Worm (Caenorhabditis elegans) whole organism, L4 larva: ENCODE results near the gene C47A4.5.

Experiments
- F26F4.8 ChIP-seq: fragments of 200-800 bp; sonication (Bioruptor generic); conservative IDR thresholded peaks from 2 replicates; pipeline ENCODE4 v1.3.6; 2022; ENCODE audit warnings: missing genetic modification characterization, missing compliant biosample characterization
- T20F7.1 ChIP-seq: fragments of 200-800 bp; sonication (Bioruptor generic); optimal IDR thresholded peaks from 2 replicates; lab custom pipeline; 2018; ENCODE audit warnings: mild to moderate bottlenecking, missing genetic modification characterization, missing compliant biosample characterization
- Y75B8A.6 ChIP-seq: fragments of 200-800 bp; sonication (Bioruptor generic); IDR thresholded peaks from 2 replicates; pipeline ENCODE4 v1.3.6; 2022; ENCODE audit warnings: missing genetic modification reagents, missing genetic modification characterization, missing compliant biosample characterization
- ZK546.5 ChIP-seq, 2 experiments: sonication (generic microtip); optimal IDR thresholded peaks; 2 replicates each; lab custom pipeline; 2017; ENCODE audit warnings: missing biosample characterization in 2 of 2, missing genetic modification characterization in 2 of 2
- aha-1 ChIP-seq: fragments of 150-350 bp; peaks from one replicate; lab custom pipeline; 2014; ENCODE audit warnings: missing biosample characterization, missing genetic modification characterization
- aly-2 ChIP-seq: sonication (generic microtip); optimal IDR thresholded peaks from 2 replicates; lab custom pipeline; 2018; ENCODE audit warnings: missing biosample characterization, missing genetic modification characterization
- ama-1 ChIP-seq: fragments of 150-350 bp; optimal IDR thresholded peaks from 2 replicates; lab custom pipeline; 2014; ENCODE audit warnings: inconsistent platforms, mixed read lengths
- ceh-28 ChIP-seq: fragments of 150-350 bp; optimal IDR thresholded peaks from 2 replicates; lab custom pipeline; 2014; ENCODE audit warnings: missing biosample characterization, missing genetic modification reagents, missing genetic modification characterization
- ceh-44 ChIP-seq: fragments of 200-800 bp; sonication (Bioruptor generic); IDR thresholded peaks from 2 replicates; pipeline ENCODE4 v1.3.6; 2022; ENCODE audit warnings: missing genetic modification reagents, missing genetic modification characterization, missing compliant biosample characterization
- ctbp-1 ChIP-seq: fragments of 200-800 bp; sonication (Bioruptor generic); IDR thresholded peaks from 2 replicates; pipeline ENCODE4 v1.3.6; 2022; ENCODE audit warnings: missing genetic modification reagents, missing genetic modification characterization, missing compliant biosample characterization
- daf-12 ChIP-seq: fragments of 150-350 bp; optimal IDR thresholded peaks from 2 replicates; lab custom pipeline; 2014; ENCODE audit warnings: missing biosample characterization, missing genetic modification reagents, missing genetic modification characterization
- daf-8 ChIP-seq: fragments of 200-800 bp; sonication (Bioruptor generic); IDR thresholded peaks from 2 replicates; pipeline ENCODE4 v1.3.6; 2022; ENCODE audit warnings: missing genetic modification characterization, missing compliant biosample characterization
- dmd-8 ChIP-seq: fragments of 200-800 bp; sonication (Bioruptor generic); IDR thresholded peaks from 2 replicates; pipeline ENCODE4 v1.3.6; 2022; ENCODE audit warnings: missing genetic modification characterization, missing compliant biosample characterization
- dmd-9 ChIP-seq: fragments of 200-800 bp; sonication (Bioruptor generic); IDR thresholded peaks from 2 replicates; pipeline ENCODE4 v1.3.6; 2022; ENCODE audit warnings: missing genetic modification reagents, missing genetic modification characterization, missing compliant biosample characterization
- dpl-1 ChIP-seq: fragments of 150-350 bp; optimal IDR thresholded peaks from 2 replicates; lab custom pipeline; 2014; ENCODE audit warnings: missing biosample characterization, missing genetic modification reagents, missing genetic modification characterization
- egl-43 ChIP-seq: fragments of 200-800 bp; sonication (Bioruptor generic); IDR thresholded peaks from 2 replicates; pipeline ENCODE4 v1.3.6; 2022; ENCODE audit warnings: missing genetic modification reagents, missing genetic modification characterization, missing compliant biosample characterization
- fkh-10 ChIP-seq: fragments of 150-350 bp; optimal IDR thresholded peaks from 2 replicates; lab custom pipeline; 2014; ENCODE audit warnings: missing biosample characterization, missing genetic modification reagents, missing genetic modification characterization
- gei-8 ChIP-seq: fragments of 200-800 bp; sonication (Bioruptor generic); optimal IDR thresholded peaks from 2 replicates; lab custom pipeline; 2018; ENCODE audit warnings: mild to moderate bottlenecking, missing genetic modification characterization, missing compliant biosample characterization
- hif-1 ChIP-seq, 2 experiments: sonication (generic microtip); optimal IDR thresholded peaks; 2 replicates each; lab custom pipeline; 2016 to 2017; ENCODE audit warnings: missing compliant biosample characterization in 2 of 2, missing genetic modification characterization in 2 of 2, missing genetic modification reagents in 2 of 2, missing genotype in 2 of 2, mild to moderate bottlenecking in 1 of 2
- lin-15B ChIP-seq: fragments of 150-350 bp; sonication (generic microtip); optimal IDR thresholded peaks from 3 replicates; lab custom pipeline; 2014; ENCODE audit warnings: missing biosample characterization, missing genetic modification characterization
- lin-38 ChIP-seq: fragments of 200-800 bp; sonication (Bioruptor generic); IDR thresholded peaks from 2 replicates; pipeline ENCODE4 v1.3.6; 2022; ENCODE audit warnings: missing genetic modification reagents, missing genetic modification characterization, missing compliant biosample characterization
- lin-39 ChIP-seq: fragments of 150-350 bp; optimal IDR thresholded peaks from 2 replicates; lab custom pipeline; 2014; ENCODE audit warnings: missing biosample characterization, missing genetic modification reagents, missing genetic modification characterization
- lsy-2 ChIP-seq, 2 experiments: fragments of 150-350 bp in 1 of 2; sonication (generic microtip) in 1 of 2; optimal IDR thresholded peaks; 2 replicates each; lab custom pipeline; 2014 to 2017; ENCODE audit warnings: missing biosample characterization in 2 of 2, missing genetic modification characterization in 2 of 2
- mdl-1 ChIP-seq, 2 experiments: fragments of 150-350 bp in 1 of 2; sonication (generic microtip) in 1 of 2; optimal IDR thresholded peaks; 2 replicates each; lab custom pipeline; 2014 to 2017; ENCODE audit warnings: missing biosample characterization in 2 of 2, missing genetic modification characterization in 2 of 2
- mdt-29 ChIP-seq: fragments of 200-800 bp; sonication (Bioruptor generic); IDR thresholded peaks from 2 replicates; pipeline ENCODE4 v1.3.6; 2022; ENCODE audit warnings: missing genetic modification reagents, missing genetic modification characterization, missing compliant biosample characterization
- mep-1 ChIP-seq: fragments of 150-350 bp; sonication (generic microtip); optimal IDR thresholded peaks from 3 replicates; lab custom pipeline; 2014; ENCODE audit warnings: missing biosample characterization, missing genetic modification characterization
- mxl-2 ChIP-seq: fragments of 200-800 bp; sonication (Bioruptor generic); conservative IDR thresholded peaks from 2 replicates; pipeline ENCODE4 v1.3.6; 2022; ENCODE audit warnings: missing genetic modification reagents, missing genetic modification characterization, missing compliant biosample characterization
- nhr-11 ChIP-seq: fragments of 150-350 bp; optimal IDR thresholded peaks from 2 replicates; lab custom pipeline; 2014; ENCODE audit warnings: missing biosample characterization, missing genetic modification characterization
- nhr-111 ChIP-seq: fragments of 200-800 bp; sonication (Bioruptor generic); optimal IDR thresholded peaks from 2 replicates; lab custom pipeline; 2018; ENCODE audit warnings: mild to moderate bottlenecking, missing genetic modification characterization, missing compliant biosample characterization
- nhr-48 ChIP-seq: sonication (generic microtip); optimal IDR thresholded peaks from 2 replicates; lab custom pipeline; 2016; ENCODE audit warnings: mild to moderate bottlenecking, missing genetic modification characterization, missing compliant biosample characterization
- nhr-77 ChIP-seq: fragments of 150-350 bp; optimal IDR thresholded peaks from 2 replicates; lab custom pipeline; 2014; ENCODE audit warnings: missing biosample characterization, missing genetic modification characterization
- php-3 ChIP-seq: fragments of 200-800 bp; sonication (Bioruptor generic); IDR thresholded peaks from 2 replicates; pipeline ENCODE4 v1.3.6; 2022; ENCODE audit warnings: missing genetic modification reagents, missing genetic modification characterization, missing compliant biosample characterization
- saeg-2 ChIP-seq: fragments of 200-800 bp; sonication (Bioruptor generic); IDR thresholded peaks from 2 replicates; pipeline ENCODE4 v1.3.6; 2022; ENCODE audit warnings: missing genetic modification reagents, missing genetic modification characterization, missing compliant biosample characterization
- sdz-12 ChIP-seq: fragments of 200-800 bp; sonication (Bioruptor generic); optimal IDR thresholded peaks from 2 replicates; lab custom pipeline; 2018; ENCODE audit warnings: mild to moderate bottlenecking, missing genetic modification characterization, missing compliant biosample characterization
- set-16 ChIP-seq: fragments of 200-800 bp; sonication (Bioruptor generic); IDR thresholded peaks from 2 replicates; pipeline ENCODE4 v1.3.6; 2022; ENCODE audit warnings: missing genetic modification reagents, missing genetic modification characterization, missing compliant biosample characterization
- skn-1 ChIP-seq: fragments of 150-350 bp; optimal IDR thresholded peaks from 2 replicates; lab custom pipeline; 2014; ENCODE audit warnings: missing biosample characterization, missing genetic modification characterization
- snpc-1.2 ChIP-seq: fragments of 200-800 bp; sonication (Bioruptor generic); IDR thresholded peaks from 2 replicates; pipeline ENCODE4 v1.3.6; 2022; ENCODE audit warnings: missing genetic modification reagents, missing genetic modification characterization, missing compliant biosample characterization
- spr-3 ChIP-seq: fragments of 200-800 bp; sonication (Bioruptor generic); optimal IDR thresholded peaks from 2 replicates; lab custom pipeline; 2018; ENCODE audit warnings: mild to moderate bottlenecking, missing genetic modification characterization, missing compliant biosample characterization
- unc-130 ChIP-seq: sonication (generic microtip); optimal IDR thresholded peaks from 2 replicates; lab custom pipeline; 2016; ENCODE audit warnings: missing genetic modification reagents, missing genetic modification characterization, missing compliant biosample characterization
- unc-62 ChIP-seq, 3 experiments: fragments of 150-350 bp in 1 of 3; sonication (generic microtip); optimal IDR thresholded peaks in 2 of 3; peaks in 1 of 3; 1 replicate in 1 of 3; 2 replicates in 2 of 3; lab custom pipeline; 2014 to 2017; ENCODE audit warnings: missing biosample characterization in 3 of 3, missing genetic modification characterization in 3 of 3, missing genetic modification reagents in 3 of 3, missing genotype in 1 of 3
- zag-1 ChIP-seq: fragments of 150-350 bp; optimal IDR thresholded peaks from 2 replicates; lab custom pipeline; 2014; ENCODE audit warnings: missing biosample characterization, missing genetic modification characterization
- zip-11 ChIP-seq: fragments of 200-800 bp; sonication (Bioruptor generic); IDR thresholded peaks from 2 replicates; pipeline ENCODE4 v1.3.6; 2022; ENCODE audit warnings: missing genetic modification characterization, missing compliant biosample characterization

The C47A4.5 gene

ce11 chrIV:13788652-13789051, 43.1 kb downstream of the C47A4.5 start, which contains the start of the genes sas-6 and Y45F10D.7 (continued):
- TF ChIP-seq Y75B8A.6 (GFP tag; lab: Robert Waterston, UW) (no peak), unc-130 (peak; percentile 44), mdt-29 (GFP tag; lab: Robert Waterston, UW) (no peak), spr-3 (GFP tag; lab: Kevin White, UChicago) (no peak), T20F7.1 (peak; percentile 44), unc-62 (GFP tag; optimal IDR thresholded peaks at IDR 0.05 in 1 of 2; lab: Kevin White, UChicago) (peak in 1 of 2 experiments; percentile 40), unc-62 (tag; optimal IDR thresholded peaks at IDR 0.05; lab: Kevin White, UChicago) (no peak), nhr-11 (tag; lab: Kevin White, UChicago) (peak; percentile 13), fkh-10 (GFP tag; lab: Kevin White, UChicago) (peak; percentile 11), daf-8 (no peak), mep-1 (tag; lab: Kevin White, UChicago) (peak; percentile 57), sdz-12 (no peak), nhr-77 (tag; lab: Kevin White, UChicago) (no peak), ceh-44 (no peak), lsy-2 (tag; optimal IDR thresholded peaks at IDR 0.05; lab: Kevin White, UChicago) (peak; percentile 92 to 99), dpl-1 (GFP tag; lab: Kevin White, UChicago) (peak; percentile 89), dmd-9 (GFP tag; lab: Robert Waterston, UW) (no peak), php-3 (GFP tag; lab: Robert Waterston, UW) (no peak), F26F4.8 (GFP tag; lab: Robert Waterston, UW) (no peak), saeg-2 (no peak), nhr-111 (GFP tag; lab: Kevin White, UChicago) (no peak), skn-1 (tag; lab: Kevin White, UChicago) (no peak), ceh-28 (tag; lab: Kevin White, UChicago) (no peak), nhr-48 (tag; lab: Kevin White, UChicago) (no peak), set-16 (GFP tag; lab: Robert Waterston, UW) (no peak), zag-1 (no peak), daf-12 (no peak), dmd-8 (GFP tag; lab: Robert Waterston, UW) (no peak), mdl-1 (tag; optimal IDR thresholded peaks at IDR 0.05; lab: Kevin White, UChicago) (no peak), lin-38 (GFP tag; lab: Robert Waterston, UW) (peak; percentile 67), zip-11 (GFP tag; lab: Robert Waterston, UW) (no peak), aly-2 (no peak), lin-39 (tag; lab: Kevin White, UChicago) (no peak), gei-8 (GFP tag; lab: Kevin White, UChicago) (no peak), ZK546.5 (tag; optimal IDR thresholded peaks at IDR 0.05; lab: Kevin White, UChicago) (no peak), egl-43 (GFP tag; lab: Robert Waterston, UW) (no peak)

ce11 chrIV:13795249-13795909, 49.9 kb downstream of the C47A4.5 start:
- TF ChIP-seq hif-1 (tag; optimal IDR thresholded peaks at IDR 0.05; lab: Kevin White, UChicago) (no peak), unc-62 (GFP tag; optimal IDR thresholded peaks at IDR 0.05 in 1 of 2; lab: Kevin White, UChicago) (peak in 1 of 2 experiments; percentile 59), unc-62 (tag; optimal IDR thresholded peaks at IDR 0.05; lab: Kevin White, UChicago) (no peak), lsy-2 (tag; optimal IDR thresholded peaks at IDR 0.05; lab: Kevin White, UChicago) (no peak), ama-1 (lab: Kevin White, UChicago) (no peak), ctbp-1 (GFP tag; lab: Robert Waterston, UW) (0 out of 2 replicates have a peak, but pooled peaks have one; percentile 13), mxl-2 (GFP tag; lab: Robert Waterston, UW) (no peak), snpc-1.2 (GFP tag; lab: Robert Waterston, UW) (0 out of 2 replicates have a peak, but pooled peaks have one; percentile 13), lin-38 (GFP tag; lab: Robert Waterston, UW) (peak; percentile 41; the same call in 1 of the 2 replicates), aha-1 (tag; lab: Kevin White, UChicago) (peak; percentile 6), lin-15B (tag; lab: Kevin White, UChicago) (no peak)
